Fruit fly (Drosophila melanogaster): Measurements from ENCODE around the gene brat.

- no peak for TF ChIP-seq fd96Ca (GFP tag; IDR thresholded peaks at IDR 0.05)
- no peak for TF ChIP-seq gl (tag; optimal IDR thresholded peaks at IDR 0.05)
- TF ChIP-seq EcR (GFP tag; optimal IDR thresholded peaks at IDR 0.05), result no peak
- TF ChIP-seq Snoo (tag; optimal IDR thresholded peaks at IDR 0.05), result no peak
- no peak for TF ChIP-seq Pif1B (GFP tag; optimal IDR thresholded peaks at IDR 0.05)
- no peak for TF ChIP-seq D1 (tag; optimal IDR thresholded peaks at IDR 0.05)
- TF ChIP-seq CG10348 (GFP tag; IDR thresholded peaks at IDR 0.05), result no peak
- TF ChIP-seq CG15710 (tag; optimal IDR thresholded peaks at IDR 0.05), result no peak
- no peak for TF ChIP-seq CG34367 (tag; optimal IDR thresholded peaks at IDR 0.05)
Observed at dm6 chr2L:19212401-19212800, 78.8 kb downstream of the brat start.

Measured in whole organism, pupa.